Fruit fly (Drosophila melanogaster): ENCODE results near the gene Apl.

Gene Apl

DNA sequence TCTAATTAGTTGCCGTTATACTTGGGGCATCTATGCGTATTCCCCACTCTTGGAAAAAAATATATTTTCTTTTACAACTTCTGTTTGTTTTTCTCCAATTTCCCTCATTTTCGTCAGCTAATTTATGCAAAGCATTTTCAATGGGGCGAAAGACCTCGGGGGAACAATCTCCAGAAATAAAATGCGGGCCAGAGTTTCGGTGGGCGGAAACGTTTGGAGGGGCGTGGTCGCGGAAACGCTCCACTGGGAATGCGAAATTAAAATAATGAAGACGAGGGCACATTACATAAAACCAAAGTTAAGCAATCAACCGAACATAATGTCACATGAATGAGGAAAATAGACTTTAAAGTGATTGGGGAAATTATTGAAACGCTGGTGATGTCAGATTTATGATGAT lies 46.1 kb downstream of the Apl start:
- TF ChIP-seq Pdp1 (GFP tag; optimal IDR thresholded peaks at IDR 0.05) (peak in 1 of 2 experiments; percentile 20), gcm (GFP tag; optimal IDR thresholded peaks at IDR 0.05) (peak; percentile 52), Med (GFP tag) (peak; percentile 31), lab (GFP tag; optimal IDR thresholded peaks at IDR 0.05) (no peak), CG3065 (GFP tag; optimal IDR thresholded peaks at IDR 0.05) (no peak), CG2199 (GFP tag; IDR thresholded peaks at IDR 0.05) (0 out of 3 replicates have a peak, but pooled peaks have one; percentile 14), abd-A (tag; optimal IDR thresholded peaks at IDR 0.05) (peak; percentile 51), sd (tag; optimal IDR thresholded peaks at IDR 0.05) (peak; percentile 27)

- TF ChIP-seq CG11247 (GFP tag; IDR thresholded peaks at IDR 0.05) (peak; percentile 42; the same call in 1 of the 2 replicates), CG12942 (GFP tag; optimal IDR thresholded peaks at IDR 0.05) (peak; percentile 27), luna (GFP tag; optimal IDR thresholded peaks at IDR 0.05) (no peak), tio (GFP tag; optimal IDR thresholded peaks at IDR 0.05) (peak; percentile 53), Atf6 (GFP tag; IDR thresholded peaks at IDR 0.05) (no peak), CG4820 (GFP tag; optimal IDR thresholded peaks at IDR 0.05) (peak; percentile 48), hth (optimal IDR thresholded peaks at IDR 0.05) (no peak), CG15514 (GFP tag; optimal IDR thresholded peaks at IDR 0.05) (no peak), Hr3 (GFP tag; optimal IDR thresholded peaks at IDR 0.05) (peak; percentile 54), onecut (GFP tag; IDR thresholded peaks at IDR 0.05) (no peak), E2f2 (GFP tag; IDR thresholded peaks at IDR 0.05) (no peak), zfh1 (GFP tag; IDR thresholded peaks at IDR 0.05) (peak; percentile 63; the same call in 1 of the 3 replicates), fd64A (GFP tag; optimal IDR thresholded peaks at IDR 0.05) (peak; percentile 11), D19A (tag; optimal IDR thresholded peaks at IDR 0.05) (peak; percentile 65), Oli (tag; optimal IDR thresholded peaks at IDR 0.05) (peak; percentile 76), ci (GFP tag; IDR thresholded peaks at IDR 0.05) (peak; percentile 49; the same call in 1 of the 3 replicates), Oaz (GFP tag; IDR thresholded peaks at IDR 0.05) (no peak), Vsx1 (GFP tag; optimal IDR thresholded peaks at IDR 0.05) (no peak), CG30403 (GFP tag; optimal IDR thresholded peaks at IDR 0.05) (peak; percentile 81), Six4 (GFP tag; optimal IDR thresholded peaks at IDR 0.05) (peak; percentile 47), ind (GFP tag; optimal IDR thresholded peaks at IDR 0.05) (peak; percentile 57), CG13424 (tag; optimal IDR thresholded peaks at IDR 0.05) (peak; percentile 66), Xbp1 (GFP tag; optimal IDR thresholded peaks at IDR 0.05) (peak; percentile 63), bcd (GFP tag; optimal IDR thresholded peaks at IDR 0.05) (peak; percentile 65), CG8290 (GFP tag; optimal IDR thresholded peaks at IDR 0.05) (peak; percentile 4), CG8290 (tag; optimal IDR thresholded peaks at IDR 0.05) (no peak), CG11093 (GFP tag; IDR thresholded peaks at IDR 0.05) (peak; percentile 56; the same call in 1 of the 3 replicates), Nf-YA (GFP tag; IDR thresholded peaks at IDR 0.05) (no peak), CG1233 (GFP tag; optimal IDR thresholded peaks at IDR 0.05) (peak; percentile 56), CG10959 (GFP tag; IDR thresholded peaks at IDR 0.05) (no peak), croc (GFP tag; conservative IDR thresholded peaks at IDR 0.05) (peak; percentile 52; the same call in 1 of the 3 replicates), CG10431 (GFP tag; optimal IDR thresholded peaks at IDR 0.05) (peak; percentile 45), ara (GFP tag; IDR thresholded peaks at IDR 0.05) (peak; percentile 64; the same call in 1 of the 2 replicates), dmrt11E (tag; optimal IDR thresholded peaks at IDR 0.05) (peak; percentile 49), CG9876 (GFP tag; optimal IDR thresholded peaks at IDR 0.05) (no peak), nerfin-1 (tag; optimal IDR thresholded peaks at IDR 0.05) (peak; percentile 70), peb (GFP tag; IDR thresholded peaks at IDR 0.05) (0 out of 2 replicates have a peak, but pooled peaks have one; percentile 39), CG6813 (GFP tag; optimal IDR thresholded peaks at IDR 0.05) (peak; percentile 22), Bdp1 (GFP tag; optimal IDR thresholded peaks at IDR 0.05) (no peak), ATbp (GFP tag; optimal IDR thresholded peaks at IDR 0.05) (peak; percentile 74), sim (GFP tag; IDR thresholded peaks at IDR 0.05) (no peak), CG15011 (GFP tag; optimal IDR thresholded peaks at IDR 0.05) (no peak)
These were observed 47.1 kb downstream of the Apl start for dm6 chr3L:16642088-16642507.

Measured in whole organism, embryonic.